Worm (Caenorhabditis elegans) whole organism, late embryonic: ENCODE measurements around the gene atp-5.

Experiments
- C38D4.7 ChIP-seq: fragments of 200-800 bp; sonication (Bioruptor generic); optimal IDR thresholded peaks from 2 replicates; lab custom pipeline; 2018; ENCODE audit warnings: mild to moderate bottlenecking, missing genetic modification characterization, moderate library complexity, missing compliant biosample characterization
- F13H6.1 ChIP-seq: sonication (generic microtip); optimal IDR thresholded peaks from 2 replicates; lab custom pipeline; 2016; ENCODE audit warnings: missing genetic modification characterization, missing compliant biosample characterization
- K02D7.2 ChIP-seq: sonication (generic microtip); optimal IDR thresholded peaks from 2 replicates; lab custom pipeline; 2017; ENCODE audit warnings: mild to moderate bottlenecking, missing genetic modification characterization, missing compliant biosample characterization
- K09A11.1 ChIP-seq: sonication (generic microtip); optimal IDR thresholded peaks from 2 replicates; lab custom pipeline; 2017; ENCODE audit warnings: antibody characterized with exemption, mild to moderate bottlenecking, missing genetic modification characterization, missing compliant biosample characterization; ENCODE audit not compliant: insufficient read depth
- ahr-1 ChIP-seq: sonication (generic microtip); optimal IDR thresholded peaks from 2 replicates; lab custom pipeline; 2016; ENCODE audit warnings: missing genetic modification characterization, missing compliant biosample characterization
- ceh-18 ChIP-seq: sonication (generic microtip); optimal IDR thresholded peaks from 2 replicates; lab custom pipeline; 2016; ENCODE audit warnings: missing genetic modification characterization, missing compliant biosample characterization
- ceh-19 ChIP-seq: fragments of 200-800 bp; sonication (Bioruptor generic); optimal IDR thresholded peaks from 2 replicates; lab custom pipeline; 2018; ENCODE audit warnings: mild to moderate bottlenecking, missing genetic modification characterization, missing compliant biosample characterization
- ceh-24 ChIP-seq: sonication (generic microtip); optimal IDR thresholded peaks from 2 replicates; lab custom pipeline; 2016; ENCODE audit warnings: mild to moderate bottlenecking, missing genetic modification characterization, missing compliant biosample characterization
- ceh-31 ChIP-seq: sonication (generic microtip); optimal IDR thresholded peaks from 2 replicates; lab custom pipeline; 2016; ENCODE audit warnings: missing genetic modification characterization, missing compliant biosample characterization
- ceh-34 ChIP-seq: sonication (generic microtip); optimal IDR thresholded peaks from 2 replicates; lab custom pipeline; 2016; ENCODE audit warnings: mild to moderate bottlenecking, missing genetic modification characterization, missing compliant biosample characterization
- ceh-48 ChIP-seq: sonication (generic microtip); optimal IDR thresholded peaks from 2 replicates; lab custom pipeline; 2016; ENCODE audit warnings: missing genetic modification characterization, inconsistent platforms, missing compliant biosample characterization
- ceh-6 ChIP-seq: fragments of 200-800 bp; sonication (Bioruptor generic); optimal IDR thresholded peaks from 2 replicates; lab custom pipeline; 2018; ENCODE audit warnings: mild to moderate bottlenecking, missing genetic modification characterization, missing compliant biosample characterization
- ceh-9 ChIP-seq: sonication (generic microtip); optimal IDR thresholded peaks from 2 replicates; lab custom pipeline; 2016; ENCODE audit warnings: mild to moderate bottlenecking, missing genetic modification characterization, inconsistent platforms, missing compliant biosample characterization
- dmd-4 ChIP-seq: sonication (generic microtip); optimal IDR thresholded peaks from 2 replicates; lab custom pipeline; 2016; ENCODE audit warnings: borderline replicate concordance, missing genetic modification characterization, missing compliant biosample characterization
- elt-2 ChIP-seq: sonication (generic microtip); optimal IDR thresholded peaks from 2 replicates; lab custom pipeline; 2016; ENCODE audit warnings: missing genetic modification reagents, missing genetic modification characterization, missing compliant biosample characterization
- ets-4 ChIP-seq: sonication (generic microtip); optimal IDR thresholded peaks from 2 replicates; lab custom pipeline; 2016; ENCODE audit warnings: missing genetic modification characterization, missing compliant biosample characterization
- eyg-1 ChIP-seq: sonication (generic microtip); optimal IDR thresholded peaks from 2 replicates; lab custom pipeline; 2016; ENCODE audit warnings: missing genotype, missing genetic modification characterization, missing compliant biosample characterization
- fkh-10 ChIP-seq: fragments of 150-350 bp; optimal IDR thresholded peaks from 2 replicates; lab custom pipeline; 2014; ENCODE audit warnings: missing biosample characterization, missing genetic modification reagents, missing genetic modification characterization
- fkh-6 ChIP-seq: sonication (generic microtip); optimal IDR thresholded peaks from 2 replicates; lab custom pipeline; 2016; ENCODE audit warnings: missing genetic modification characterization, missing compliant biosample characterization
- gmeb-2 ChIP-seq: sonication (generic microtip); optimal IDR thresholded peaks from 2 replicates; lab custom pipeline; 2016; ENCODE audit warnings: missing genetic modification characterization, inconsistent platforms, missing compliant biosample characterization
- hlh-13 ChIP-seq: fragments of 200-800 bp; sonication (Bioruptor generic); optimal IDR thresholded peaks from 2 replicates; lab custom pipeline; 2018; ENCODE audit warnings: mild to moderate bottlenecking, missing genetic modification characterization, missing compliant biosample characterization
- hlh-15 ChIP-seq: sonication (generic microtip); optimal IDR thresholded peaks from 2 replicates; lab custom pipeline; 2016; ENCODE audit warnings: missing genetic modification characterization, missing compliant biosample characterization
- hlh-30 ChIP-seq: sonication (generic microtip); optimal IDR thresholded peaks from 2 replicates; lab custom pipeline; 2017; ENCODE audit warnings: antibody characterized with exemption, missing genetic modification characterization, missing compliant biosample characterization; ENCODE audit not compliant: insufficient read depth
- hlh-6 ChIP-seq: sonication (generic microtip); optimal IDR thresholded peaks from 2 replicates; lab custom pipeline; 2016; ENCODE audit warnings: missing genotype, missing genetic modification characterization, missing compliant biosample characterization
- hlh-8 ChIP-seq: sonication (generic microtip); optimal IDR thresholded peaks from 2 replicates; lab custom pipeline; 2016; ENCODE audit warnings: missing genotype, missing genetic modification characterization, missing compliant biosample characterization
- lin-11 ChIP-seq: fragments of 200-800 bp; sonication (Bioruptor generic); optimal IDR thresholded peaks from 2 replicates; lab custom pipeline; 2018; ENCODE audit warnings: mild to moderate bottlenecking, missing genetic modification characterization, missing compliant biosample characterization
- nfya-1 ChIP-seq: sonication (generic microtip); optimal IDR thresholded peaks from 2 replicates; lab custom pipeline; 2017; ENCODE audit warnings: missing genetic modification characterization, mild to moderate bottlenecking, missing compliant biosample characterization, antibody characterized with exemption, moderate library complexity
- nhr-232 ChIP-seq: sonication (generic microtip); optimal IDR thresholded peaks from 2 replicates; lab custom pipeline; 2016; ENCODE audit warnings: missing genetic modification characterization, missing compliant biosample characterization
- pat-9 ChIP-seq: fragments of 200-800 bp; sonication (Bioruptor generic); optimal IDR thresholded peaks from 2 replicates; lab custom pipeline; 2018; ENCODE audit warnings: mild to moderate bottlenecking, missing genetic modification characterization, moderate library complexity, missing compliant biosample characterization
- pax-1 ChIP-seq: fragments of 150-350 bp; optimal IDR thresholded peaks from 2 replicates; lab custom pipeline; 2014; ENCODE audit warnings: missing biosample characterization, missing genetic modification characterization
- pha-2 ChIP-seq: sonication (generic microtip); optimal IDR thresholded peaks from 2 replicates; lab custom pipeline; 2017; ENCODE audit warnings: mild to moderate bottlenecking, missing genetic modification characterization, missing compliant biosample characterization
- ref-2 ChIP-seq: sonication (generic microtip); optimal IDR thresholded peaks from 2 replicates; lab custom pipeline; 2016; ENCODE audit warnings: missing genetic modification characterization, missing compliant biosample characterization
- rnt-1 ChIP-seq: sonication (generic microtip); optimal IDR thresholded peaks from 2 replicates; lab custom pipeline; 2016; ENCODE audit warnings: missing genetic modification characterization, missing compliant biosample characterization
- sdc-2 ChIP-seq: sonication (generic microtip); optimal IDR thresholded peaks from 2 replicates; lab custom pipeline; 2016; ENCODE audit warnings: missing genotype, missing genetic modification characterization, missing compliant biosample characterization
- sox-2 ChIP-seq: fragments of 200-800 bp; sonication (Bioruptor generic); IDR thresholded peaks from 2 replicates; pipeline ENCODE4 v1.3.6; 2022; ENCODE audit warnings: missing genetic modification reagents, missing genetic modification characterization, missing compliant biosample characterization
- sox-4 ChIP-seq: sonication (generic microtip); optimal IDR thresholded peaks from 2 replicates; lab custom pipeline; 2017; ENCODE audit warnings: mild to moderate bottlenecking, missing genetic modification characterization, inconsistent platforms, missing compliant biosample characterization
- syd-9 ChIP-seq: sonication (generic microtip); optimal IDR thresholded peaks from 2 replicates; lab custom pipeline; 2016; ENCODE audit warnings: mild to moderate bottlenecking, missing genetic modification characterization, moderate library complexity, missing compliant biosample characterization
- tbx-2 ChIP-seq: sonication (generic microtip); optimal IDR thresholded peaks from 2 replicates; lab custom pipeline; 2016; ENCODE audit warnings: missing genetic modification characterization, missing compliant biosample characterization
- unc-42 ChIP-seq: sonication (generic microtip); optimal IDR thresholded peaks from 2 replicates; lab custom pipeline; 2016; ENCODE audit warnings: missing genotype, missing genetic modification characterization, missing compliant biosample characterization
- unc-55 ChIP-seq: sonication (generic microtip); optimal IDR thresholded peaks from 2 replicates; lab custom pipeline; 2017; ENCODE audit warnings: missing biosample characterization, missing genetic modification reagents, missing genetic modification characterization
- unc-86 ChIP-seq: sonication (generic microtip); optimal IDR thresholded peaks from 2 replicates; lab custom pipeline; 2016; ENCODE audit warnings: missing genetic modification characterization, missing compliant biosample characterization

Gene atp-5

DNA sequence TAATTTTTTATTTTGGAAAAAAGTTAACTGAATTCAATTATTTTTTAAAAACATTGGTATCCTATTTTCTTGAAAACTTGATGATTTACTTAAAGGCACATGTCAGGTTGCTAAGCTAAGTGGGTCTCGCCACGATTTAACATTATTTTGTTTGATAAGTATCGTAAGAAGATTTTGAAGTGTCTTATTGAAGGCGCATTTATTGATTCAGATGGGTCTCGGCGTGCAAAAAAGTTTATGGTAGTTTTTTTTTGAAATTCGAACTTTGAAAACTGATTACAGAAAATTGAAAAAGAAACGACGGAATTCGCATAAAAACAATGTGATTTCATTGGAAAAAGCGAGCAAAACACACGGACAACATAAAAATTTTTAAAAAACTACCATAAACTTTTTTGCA, 40.7 kb downstream of the atp-5 start:
- TF ChIP-seq lin-11 (tag; lab: Kevin White, UChicago) (no peak), unc-42 (tag; lab: Kevin White, UChicago) (no peak), hlh-30 (no peak), ceh-48 (no peak), hlh-6 (tag; lab: Kevin White, UChicago) (no peak), K02D7.2 (tag; lab: Kevin White, UChicago) (no peak), unc-86 (no peak), ahr-1 (tag; lab: Kevin White, UChicago) (no peak)

DNA sequence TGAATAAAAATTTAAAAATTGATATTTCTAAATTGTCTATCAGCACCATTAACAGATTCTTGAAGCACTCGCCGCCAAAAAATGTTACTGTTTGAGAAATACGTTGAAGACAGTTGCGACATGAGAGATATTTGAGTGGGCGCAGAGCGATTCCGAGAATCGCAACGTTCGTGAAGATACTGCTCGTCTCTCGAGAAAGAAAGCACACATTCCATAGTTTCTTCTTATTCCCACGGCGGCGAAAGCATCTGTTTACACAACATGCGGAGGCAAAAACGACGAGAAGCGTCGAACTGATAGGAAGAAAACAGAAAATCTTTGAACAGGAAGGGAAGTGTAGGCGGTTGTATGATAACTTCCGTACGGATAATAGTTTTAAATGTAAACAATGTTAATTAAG, 41.2 kb downstream of the atp-5 start:
- TF ChIP-seq ceh-24 (tag; lab: Kevin White, UChicago) (no peak), ceh-18 (tag; lab: Kevin White, UChicago) (peak; percentile 94), ets-4 (no peak), ceh-34 (tag; lab: Kevin White, UChicago) (peak; percentile 54), tbx-2 (tag; lab: Kevin White, UChicago) (peak; percentile 67), rnt-1 (tag; lab: Kevin White, UChicago) (peak; percentile 76), pat-9 (peak; percentile 5), dmd-4 (tag; lab: Kevin White, UChicago) (peak; percentile 7), hlh-8 (peak; percentile 45), ceh-31 (tag; lab: Kevin White, UChicago) (peak; percentile 16), nfya-1 (peak; percentile 61)

DNA sequence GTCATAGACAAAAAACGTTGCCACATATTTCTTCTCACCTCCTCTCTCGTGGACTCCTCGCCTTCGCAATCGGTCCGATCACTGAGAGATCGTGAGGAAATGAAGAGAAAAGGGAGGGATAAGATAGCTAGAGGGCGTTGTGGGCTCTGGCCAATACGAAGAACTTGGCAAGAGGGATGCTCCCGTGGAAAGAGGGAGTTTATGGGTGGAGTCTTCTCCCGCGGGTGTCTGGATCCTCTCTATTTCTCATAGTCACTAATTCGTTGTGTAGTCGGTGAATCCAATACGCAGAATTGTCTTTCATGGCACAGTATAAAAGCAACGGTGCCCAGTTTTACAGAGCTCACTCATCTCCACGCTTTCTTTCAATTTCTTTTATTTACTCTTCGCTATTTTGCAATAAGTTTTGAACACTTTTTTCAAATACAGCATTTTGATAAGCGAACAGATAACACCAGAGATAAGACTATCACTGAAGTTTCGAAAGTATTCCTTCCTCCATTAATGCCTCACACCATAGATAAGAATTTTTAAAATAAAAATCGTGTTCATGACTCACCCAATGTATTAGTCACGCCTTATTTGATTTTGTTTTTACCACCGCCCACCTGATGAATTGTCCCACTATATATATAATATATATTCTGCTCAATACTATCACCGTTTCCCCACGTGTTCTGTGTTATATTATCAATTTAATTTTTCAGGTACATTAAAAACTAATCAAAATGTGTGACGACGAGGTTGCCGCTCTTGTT, 43.1 kb downstream of the atp-5 start, which contains the start of gene act-1:
Gene act-1, plus strand, starts transcription at position 708 of the 758 bp plus-strand sequence.
- TF ChIP-seq hlh-15 (tag; lab: Kevin White, UChicago) (no peak), eyg-1 (tag; lab: Kevin White, UChicago) (no peak), ceh-18 (tag; lab: Kevin White, UChicago) (peak; percentile 84), syd-9 (tag; lab: Kevin White, UChicago) (peak; percentile 13), rnt-1 (tag; lab: Kevin White, UChicago) (peak; percentile 47), elt-2 (tag; lab: Kevin White, UChicago) (peak; percentile 95), sdc-2 (tag; lab: Kevin White, UChicago) (peak; percentile 14), sox-2 (GFP tag; lab: Robert Waterston, UW) (no peak), ceh-34 (tag; lab: Kevin White, UChicago) (peak; percentile 69), ceh-31 (tag; lab: Kevin White, UChicago) (peak; percentile 55), gmeb-2 (tag; lab: Kevin White, UChicago) (no peak), ref-2 (peak; percentile 56), C38D4.7 (GFP tag; lab: Kevin White, UChicago) (no peak), ceh-19 (no peak), unc-55 (GFP tag; lab: Kevin White, UChicago) (peak; percentile 67), fkh-6 (tag; lab: Kevin White, UChicago) (peak; percentile 14), hlh-13 (GFP tag; lab: Kevin White, UChicago) (no peak), tbx-2 (tag; lab: Kevin White, UChicago) (peak; percentile 5), nfya-1 (peak; percentile 88), fkh-10 (GFP tag; lab: Kevin White, UChicago) (no peak), F13H6.1 (tag; lab: Kevin White, UChicago) (no peak)

DNA sequence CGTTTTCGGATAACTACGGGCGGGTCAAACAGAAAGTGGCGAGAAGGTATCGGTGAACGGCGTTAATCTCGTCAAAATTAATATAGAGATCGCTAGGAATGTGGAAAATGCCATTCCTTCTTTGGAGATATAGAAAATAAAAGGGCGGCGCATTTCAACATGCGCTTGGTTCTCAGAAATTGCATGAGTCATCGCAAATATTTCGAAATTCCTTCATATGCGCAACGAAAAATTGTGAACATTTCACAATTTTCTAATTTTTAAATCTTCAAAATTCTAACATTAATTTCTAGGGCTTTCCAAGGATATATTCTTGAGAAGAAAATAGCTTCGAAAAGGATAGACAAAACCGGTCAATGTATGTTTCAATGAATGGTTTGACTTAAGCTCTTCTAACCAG, 44.8 kb downstream of the atp-5 start:
- TF ChIP-seq hlh-15 (tag; lab: Kevin White, UChicago) (no peak), hlh-6 (tag; lab: Kevin White, UChicago) (no peak), elt-2 (tag; lab: Kevin White, UChicago) (no peak), unc-86 (no peak), C38D4.7 (GFP tag; lab: Kevin White, UChicago) (no peak), K09A11.1 (no peak), ceh-6 (GFP tag; lab: Kevin White, UChicago) (no peak), hlh-13 (GFP tag; lab: Kevin White, UChicago) (no peak), pha-2 (no peak), ceh-19 (no peak), pax-1 (no peak), ceh-9 (no peak), sox-4 (tag; lab: Kevin White, UChicago) (no peak), ets-4 (no peak), sdc-2 (tag; lab: Kevin White, UChicago) (no peak), nhr-232 (no peak)
